Fruit fly (Drosophila melanogaster) whole organism, adult: ENCODE data around the gene CG2126.

ENCODE experiments used
- CG1620 ChIP-seq: fragments of 200-800 bp; sonication (Bioruptor generic); optimal IDR thresholded peaks from 2 replicates; lab custom pipeline; 2016; ENCODE audit warnings: missing biosample characterization, missing genetic modification characterization
- cnc ChIP-seq, 2 experiments: fragments of >200 bp; optimal IDR thresholded peaks; 2 replicates each; lab custom pipeline; 2017
- ovo ChIP-seq: fragments of 200-800 bp; sonication (Bioruptor generic); optimal IDR thresholded peaks from 2 replicates; lab custom pipeline; 2016; ENCODE audit warnings: missing biosample characterization, missing genetic modification characterization

- TF ChIP-seq ovo (GFP tag; lab: Kevin White, UChicago), result no peak
- no peak for TF ChIP-seq CG1620 (GFP tag; lab: Kevin White, UChicago)
- no peak for TF ChIP-seq cnc (optimal IDR thresholded peaks at IDR 0.05; lab: Kevin White, UChicago)
Observed at dm6 chr3R:31809622-31810021, 33.2 kb upstream of the CG2126 start.
